Fruit fly (Drosophila melanogaster): Measurements from ENCODE around the gene CG42713.
A peak's percentile ranks its signal among the peaks of the same experiment; 100 is the strongest.

CG42713 gene

dm6 chr2L:8894224-8894623, 3.0 kb downstream of the CG42713 start (continued):
- no peak for TF ChIP-seq CG17912 (GFP tag; optimal IDR thresholded peaks at IDR 0.05)
- no peak for TF ChIP-seq BEAF-32 (GFP tag; optimal IDR thresholded peaks at IDR 0.05)
- TF ChIP-seq MESR4 (GFP tag; optimal IDR thresholded peaks at IDR 0.05): no peak
- TF ChIP-seq sisA (GFP tag; IDR thresholded peaks at IDR 0.05): no peak
- TF ChIP-seq tna (GFP tag; IDR thresholded peaks at IDR 0.05; ENCODE audit: partially characterized antibody): no peak
- no peak for TF ChIP-seq E2f1 (GFP tag; IDR thresholded peaks at IDR 0.05)
- no peak for TF ChIP-seq CG4360 (GFP tag; IDR thresholded peaks at IDR 0.05)
- TF ChIP-seq pfk (GFP tag; optimal IDR thresholded peaks at IDR 0.05): no peak
- peak; percentile 55; the same call in 2 of the 3 replicates for TF ChIP-seq CG11560 (tag; IDR thresholded peaks at IDR 0.05)
- TF ChIP-seq so (GFP tag; IDR thresholded peaks at IDR 0.05): no peak
- TF ChIP-seq tx (GFP tag; optimal IDR thresholded peaks at IDR 0.05): peak; percentile 1
- TF ChIP-seq Dbx (GFP tag; IDR thresholded peaks at IDR 0.05): peak; percentile 85
- no peak for TF ChIP-seq slou (GFP tag; optimal IDR thresholded peaks at IDR 0.05)
- TF ChIP-seq az2 (GFP tag; optimal IDR thresholded peaks at IDR 0.05): no peak
- TF ChIP-seq br (optimal IDR thresholded peaks at IDR 0.05): no peak
- peak; percentile 31; the same call in 1 of the 2 replicates for TF ChIP-seq klu (GFP tag; IDR thresholded peaks at IDR 0.05)
- peak; percentile 11; the same call in 1 of the 2 replicates for TF ChIP-seq ham (GFP tag; IDR thresholded peaks at IDR 0.05)
- peak; percentile 55; the same call in 1 of the 3 replicates for TF ChIP-seq Aef1 (GFP tag; IDR thresholded peaks at IDR 0.05)
- TF ChIP-seq CG18011 (GFP tag; optimal IDR thresholded peaks at IDR 0.05): no peak
- TF ChIP-seq sima (GFP tag; optimal IDR thresholded peaks at IDR 0.05): no peak
- TF ChIP-seq tgo (GFP tag; IDR thresholded peaks at IDR 0.05): no peak
- TF ChIP-seq dm (GFP tag; optimal IDR thresholded peaks at IDR 0.05): no peak
- peak; percentile 54 for TF ChIP-seq CG7372 (GFP tag; IDR thresholded peaks at IDR 0.05)
- TF ChIP-seq Usf (GFP tag; optimal IDR thresholded peaks at IDR 0.05): no peak
- TF ChIP-seq knrl (GFP tag; IDR thresholded peaks at IDR 0.05; ENCODE audit: partially characterized antibody): no peak
- TF ChIP-seq CG31388 (GFP tag; optimal IDR thresholded peaks at IDR 0.05): no peak
- TF ChIP-seq Bteb2 (GFP tag; optimal IDR thresholded peaks at IDR 0.05): peak; percentile 17
- TF ChIP-seq grn (GFP tag; optimal IDR thresholded peaks at IDR 0.05): no peak
- peak; percentile 9 to 39 for TF ChIP-seq dpn (GFP tag; optimal IDR thresholded peaks at IDR 0.05)
- no peak for TF ChIP-seq Atf3 (GFP tag; optimal IDR thresholded peaks at IDR 0.05)
- no peak for TF ChIP-seq zfh1 (GFP tag; IDR thresholded peaks at IDR 0.05)
- no peak for TF ChIP-seq pan (optimal IDR thresholded peaks at IDR 0.05)
- peak in 1 of 2 experiments; percentile 56 for TF ChIP-seq pan (GFP tag; optimal IDR thresholded peaks at IDR 0.05 in 1 of 2, IDR thresholded peaks at IDR 0.05 in 1 of 2)
- TF ChIP-seq B-H2 (GFP tag; optimal IDR thresholded peaks at IDR 0.05): no peak
- no peak for TF ChIP-seq trem (tag; optimal IDR thresholded peaks at IDR 0.05)
- TF ChIP-seq CG17568 (GFP tag; optimal IDR thresholded peaks at IDR 0.05): no peak
- TF ChIP-seq ap (GFP tag; IDR thresholded peaks at IDR 0.05): no peak
- no peak for TF ChIP-seq Scr (GFP tag; IDR thresholded peaks at IDR 0.05; ENCODE audit: partially characterized antibody)
- no peak for TF ChIP-seq org-1 (GFP tag; optimal IDR thresholded peaks at IDR 0.05)
- peak; percentile 36; the same call in 1 of the 2 replicates for TF ChIP-seq vvl (GFP tag; IDR thresholded peaks at IDR 0.05)
- TF ChIP-seq CG15479 (GFP tag; optimal IDR thresholded peaks at IDR 0.05): no peak
- TF ChIP-seq CG14050 (GFP tag; IDR thresholded peaks at IDR 0.05): no peak
- peak; percentile 47 for TF ChIP-seq wdn (GFP tag; IDR thresholded peaks at IDR 0.05)
- TF ChIP-seq Xbp1 (GFP tag; optimal IDR thresholded peaks at IDR 0.05): no peak
- TF ChIP-seq CG7556 (GFP tag; optimal IDR thresholded peaks at IDR 0.05): no peak
- TF ChIP-seq CG14441 (GFP tag; IDR thresholded peaks at IDR 0.05): peak; percentile 70
- TF ChIP-seq CG7963 (GFP tag; IDR thresholded peaks at IDR 0.05; ENCODE audit: partially characterized antibody): no peak
- TF ChIP-seq Lpt (GFP tag; optimal IDR thresholded peaks at IDR 0.05): no peak
- TF ChIP-seq CG3847 (GFP tag; IDR thresholded peaks at IDR 0.05): peak; percentile 46
- no peak for TF ChIP-seq Lim3 (GFP tag; IDR thresholded peaks at IDR 0.05)
- TF ChIP-seq tio (GFP tag; optimal IDR thresholded peaks at IDR 0.05): no peak
- no peak for TF ChIP-seq CG17186 (GFP tag; optimal IDR thresholded peaks at IDR 0.05)
- TF ChIP-seq CG7271 (tag; optimal IDR thresholded peaks at IDR 0.05): no peak

Data from whole organism, embryonic.